Worm (Caenorhabditis elegans): ENCODE data around the gene plpp-1.2.

plpp-1.2 gene

DNA sequence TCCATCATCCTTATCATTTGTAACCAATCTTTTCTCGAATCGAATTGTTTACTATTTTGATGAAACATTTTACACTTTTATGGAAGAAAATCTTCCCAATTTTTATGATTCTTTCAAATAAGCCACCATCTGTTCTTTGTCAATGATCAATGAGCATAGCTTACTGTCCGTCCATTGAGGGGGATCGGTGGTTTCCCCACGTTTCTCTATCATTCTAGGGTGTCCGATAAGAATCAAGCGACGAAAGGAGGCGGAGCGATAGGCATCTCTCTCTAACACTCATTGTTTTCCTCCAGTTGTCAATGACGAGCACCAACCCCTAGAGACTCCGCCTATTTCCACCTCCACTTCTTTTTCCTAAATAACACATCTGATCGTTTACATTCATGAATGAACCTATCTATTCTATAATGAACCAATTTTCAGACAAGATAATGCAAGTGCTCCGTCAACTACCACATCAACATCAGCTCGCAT is 39.3 kb downstream of the plpp-1.2 start, which contains the start of gene C56E6.2:
TSS of gene C56E6.2 (plus strand) at position 427 of the 477 bp plus-strand sequence.
- peak; percentile 13 for TF ChIP-seq unc-55 (GFP tag; optimal IDR thresholded peaks at IDR 0.05)
- TF ChIP-seq ceh-34 (tag; optimal IDR thresholded peaks at IDR 0.05): no peak
- peak; percentile 53 for TF ChIP-seq elt-2 (tag; optimal IDR thresholded peaks at IDR 0.05)
- no peak for TF ChIP-seq unc-3 (GFP tag; conservative IDR thresholded peaks at IDR 0.05)
- no peak for TF ChIP-seq unc-3 (tag; optimal IDR thresholded peaks at IDR 0.05)

DNA sequence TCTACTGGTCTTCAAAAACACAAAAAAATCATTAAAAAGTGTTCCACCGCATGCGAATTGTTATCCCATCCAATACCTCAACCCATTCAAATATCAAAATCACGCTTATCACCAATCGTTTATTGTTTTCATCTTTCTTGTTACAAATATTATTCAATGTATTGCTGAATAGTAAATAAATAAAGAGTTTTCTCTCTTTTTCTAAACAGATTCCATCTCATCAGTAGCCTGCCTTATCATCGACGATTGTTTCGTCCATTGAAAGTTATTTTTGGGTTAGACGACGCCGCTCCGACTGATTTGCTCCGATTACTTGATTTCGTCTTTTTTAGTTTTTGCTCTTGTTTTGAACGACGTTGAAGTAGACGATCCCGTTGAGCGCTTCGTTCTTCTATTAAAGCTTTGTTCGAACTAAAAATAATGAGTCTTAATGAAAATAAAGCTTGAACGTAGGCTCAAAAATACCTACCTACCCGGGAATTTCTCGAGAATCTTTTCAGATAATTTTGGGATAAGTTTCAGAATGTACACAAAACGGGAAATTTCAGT is 40.9 kb downstream of the plpp-1.2 start:
- no peak for TF ChIP-seq lim-6 (tag; optimal IDR thresholded peaks at IDR 0.05)
- TF ChIP-seq eyg-1 (tag; optimal IDR thresholded peaks at IDR 0.05): no peak
- no peak for TF ChIP-seq odd-2 (tag; optimal IDR thresholded peaks at IDR 0.05)
- TF ChIP-seq nhr-11 (tag; optimal IDR thresholded peaks at IDR 0.05): no peak
- TF ChIP-seq hlh-8 (tag; optimal IDR thresholded peaks at IDR 0.05): no peak
- TF ChIP-seq ref-2 (tag; optimal IDR thresholded peaks at IDR 0.05): no peak
- no peak for TF ChIP-seq zip-5 (tag; optimal IDR thresholded peaks at IDR 0.05)
- no peak for TF ChIP-seq rnt-1 (tag; optimal IDR thresholded peaks at IDR 0.05)
- TF ChIP-seq ceh-18 (tag; optimal IDR thresholded peaks at IDR 0.05): no peak
- TF ChIP-seq mec-3 (tag; optimal IDR thresholded peaks at IDR 0.05; ENCODE audit: borderline replicate concordance): no peak
- no peak for TF ChIP-seq dmd-4 (tag; optimal IDR thresholded peaks at IDR 0.05; ENCODE audit: borderline replicate concordance)
- no peak for TF ChIP-seq ceh-6 (GFP tag; optimal IDR thresholded peaks at IDR 0.05)
- TF ChIP-seq sdc-2 (tag; optimal IDR thresholded peaks at IDR 0.05): no peak
- no peak for TF ChIP-seq ceh-24 (tag; optimal IDR thresholded peaks at IDR 0.05)
- TF ChIP-seq ceh-34 (tag; optimal IDR thresholded peaks at IDR 0.05): no peak
- no peak for TF ChIP-seq ttx-3 (tag; optimal IDR thresholded peaks at IDR 0.05)
- TF ChIP-seq hlh-30 (tag; optimal IDR thresholded peaks at IDR 0.05; ENCODE audit: insufficient read depth): no peak
- no peak for TF ChIP-seq ceh-9 (tag; optimal IDR thresholded peaks at IDR 0.05)
- no peak for TF ChIP-seq ets-4 (tag; optimal IDR thresholded peaks at IDR 0.05)
- TF ChIP-seq tbx-2 (tag; optimal IDR thresholded peaks at IDR 0.05): no peak

DNA sequence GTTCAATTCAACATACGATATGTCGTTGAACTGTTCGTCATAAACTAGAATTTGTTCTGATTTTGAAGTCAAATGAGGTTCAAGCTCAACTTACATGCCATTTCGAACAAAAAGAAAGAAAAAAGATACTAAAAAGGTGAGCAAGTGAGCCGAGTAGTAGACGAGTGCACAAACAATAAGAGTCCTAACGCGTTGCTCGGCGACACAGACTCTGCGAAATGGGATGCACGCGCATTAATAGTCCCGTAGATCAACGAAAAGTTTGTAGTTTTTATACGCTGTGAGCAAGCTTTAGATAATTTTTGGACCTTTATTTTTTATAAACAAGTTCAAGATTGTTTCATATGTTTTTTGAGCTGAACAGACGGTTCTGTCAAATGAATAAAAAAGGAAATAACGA is 43.4 kb downstream of the plpp-1.2 start, which contains the start of gene C56E6.4:
TSS of gene C56E6.4 (minus strand) at position 101 of the 400 bp plus-strand sequence.
- TF ChIP-seq ceh-48 (tag; optimal IDR thresholded peaks at IDR 0.05): no peak
- no peak for TF ChIP-seq pax-1 (tag; optimal IDR thresholded peaks at IDR 0.05)
- TF ChIP-seq C38D4.7 (GFP tag; optimal IDR thresholded peaks at IDR 0.05): no peak
- no peak for TF ChIP-seq pqm-1 (tag; optimal IDR thresholded peaks at IDR 0.05)
- no peak for TF ChIP-seq ceh-6 (GFP tag; optimal IDR thresholded peaks at IDR 0.05)
- no peak for TF ChIP-seq hlh-15 (tag; optimal IDR thresholded peaks at IDR 0.05)
- no peak for TF ChIP-seq rnt-1 (tag; optimal IDR thresholded peaks at IDR 0.05)
- TF ChIP-seq fax-1 (tag; optimal IDR thresholded peaks at IDR 0.05): no peak
- no peak for TF ChIP-seq unc-42 (tag; optimal IDR thresholded peaks at IDR 0.05)
- TF ChIP-seq nhr-11 (tag; optimal IDR thresholded peaks at IDR 0.05): no peak
- no peak for TF ChIP-seq ttx-3 (tag; optimal IDR thresholded peaks at IDR 0.05)
- TF ChIP-seq pros-1 (tag; optimal IDR thresholded peaks at IDR 0.05): no peak
- no peak for TF ChIP-seq ceh-19 (GFP tag; optimal IDR thresholded peaks at IDR 0.05)

ce11 chrII:6531527-6531926 is 46.3 kb downstream of the plpp-1.2 start, which contains the start of gene abch-1:
Gene abch-1, minus strand, starts transcription at chrII:6531627.
- no peak for TF ChIP-seq ceh-9 (tag; optimal IDR thresholded peaks at IDR 0.05)
- TF ChIP-seq ahr-1 (tag; optimal IDR thresholded peaks at IDR 0.05): no peak
- TF ChIP-seq ceh-24 (tag; optimal IDR thresholded peaks at IDR 0.05): no peak
- TF ChIP-seq F13H6.1 (tag; optimal IDR thresholded peaks at IDR 0.05): no peak
- TF ChIP-seq che-1 (tag; optimal IDR thresholded peaks at IDR 0.05): no peak
- no peak for TF ChIP-seq ceh-30 (tag; optimal IDR thresholded peaks at IDR 0.05)
- TF ChIP-seq Y22D7AL.16 (tag; optimal IDR thresholded peaks at IDR 0.05): no peak
- TF ChIP-seq ceh-2 (tag; optimal IDR thresholded peaks at IDR 0.05): no peak
- no peak for TF ChIP-seq lin-11 (tag; optimal IDR thresholded peaks at IDR 0.05)
- no peak for TF ChIP-seq unc-42 (tag; optimal IDR thresholded peaks at IDR 0.05)
- TF ChIP-seq hlh-30 (tag; optimal IDR thresholded peaks at IDR 0.05; ENCODE audit: insufficient read depth): no peak
- TF ChIP-seq lim-6 (tag; optimal IDR thresholded peaks at IDR 0.05): no peak
- TF ChIP-seq elt-4 (tag; optimal IDR thresholded peaks at IDR 0.05): no peak
- no peak for TF ChIP-seq unc-86 (tag; optimal IDR thresholded peaks at IDR 0.05)
- TF ChIP-seq rnt-1 (tag; optimal IDR thresholded peaks at IDR 0.05): no peak
- no peak for TF ChIP-seq ceh-14 (tag; optimal IDR thresholded peaks at IDR 0.05)
- TF ChIP-seq ceh-31 (tag; optimal IDR thresholded peaks at IDR 0.05): no peak
- TF ChIP-seq hlh-8 (tag; optimal IDR thresholded peaks at IDR 0.05): no peak
- no peak for TF ChIP-seq ref-2 (tag; optimal IDR thresholded peaks at IDR 0.05)
